Fruit fly (Drosophila melanogaster) Kc167 (cell line): ENCODE measurements around the gene CG1103.

ENCODE experiments used
- Myc ChIP-seq: fragments of >200 bp; optimal IDR thresholded peaks from 2 replicates; lab custom pipeline; 2017; ENCODE audit warnings: missing external identifiers
- insv ChIP-seq: fragments of >200 bp; optimal IDR thresholded peaks from 3 replicates; lab custom pipeline; 2018; ENCODE audit warnings: missing external identifiers
- psq ChIP-seq: fragments of >200 bp; optimal IDR thresholded peaks from 2 replicates; lab custom pipeline; 2017; ENCODE audit warnings: missing external identifiers
- ttk ChIP-seq: sonication (Bioruptor generic); optimal IDR thresholded peaks from 2 replicates; lab custom pipeline; 2017; ENCODE audit warnings: missing external identifiers

DNA sequence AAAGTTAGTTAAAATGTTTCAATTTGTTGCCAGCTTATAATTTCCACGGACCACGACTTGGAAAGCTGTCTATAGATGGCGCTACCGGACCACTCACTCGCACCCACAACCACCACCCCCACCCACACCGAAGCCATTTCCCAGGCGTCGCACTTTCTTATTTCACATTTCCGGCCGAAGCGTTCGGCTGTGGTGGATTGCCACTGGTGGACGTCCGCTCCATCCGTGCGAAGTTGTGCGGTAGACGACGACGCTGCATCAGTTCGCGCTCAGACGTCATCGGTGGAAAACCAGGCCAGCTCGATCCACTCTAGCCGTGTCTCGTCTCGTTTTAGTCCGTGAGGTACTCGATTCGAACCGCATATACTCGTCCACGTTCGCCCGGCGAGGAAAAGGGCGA lies 22.1 kb downstream of the CG1103 start, which contains the start of gene CG1090:
- TF ChIP-seq Myc (lab: Kevin White, UChicago) (no peak), psq (no peak), ttk (lab: Kevin White, UChicago) (no peak), insv (lab: Kevin White, UChicago) (no peak)
